Worm (Caenorhabditis elegans) whole organism, L4 larva: Measurements from ENCODE around the gene T22F3.2.
"Not testable (repeated sequence)": the region's sequence is repeated elsewhere in the genome, so short reads cannot be mapped to it uniquely, and the experiment has no call there.

Experiments
- R02D3.7 ChIP-seq: fragments of 150-350 bp; sonication (generic microtip); optimal IDR thresholded peaks from 3 replicates; lab custom pipeline; 2014; ENCODE audit warnings: missing biosample characterization, missing genetic modification characterization
- T20F7.1 ChIP-seq: fragments of 200-800 bp; sonication (Bioruptor generic); optimal IDR thresholded peaks from 2 replicates; lab custom pipeline; 2018; ENCODE audit warnings: mild to moderate bottlenecking, missing genetic modification characterization, missing compliant biosample characterization
- Y105C5A.15 ChIP-seq: fragments of 200-800 bp; sonication (Bioruptor generic); IDR thresholded peaks from 2 replicates; pipeline ENCODE4 v1.3.6; 2022; ENCODE audit warnings: missing genetic modification characterization, missing compliant biosample characterization
- Y48G9A.11 ChIP-seq: fragments of 200-800 bp; sonication (Bioruptor generic); IDR thresholded peaks from 2 replicates; pipeline ENCODE4 v1.3.6; 2022; ENCODE audit warnings: missing genetic modification reagents, missing genetic modification characterization, missing compliant biosample characterization
- ZK337.2 ChIP-seq: fragments of 200-800 bp; sonication (Bioruptor generic); IDR thresholded peaks from 2 replicates; pipeline ENCODE4 v1.3.6; 2022; ENCODE audit warnings: missing genetic modification reagents, missing genetic modification characterization, missing compliant biosample characterization
- aha-1 ChIP-seq: fragments of 150-350 bp; peaks from one replicate; lab custom pipeline; 2014; ENCODE audit warnings: missing biosample characterization, missing genetic modification characterization
- arid-1 ChIP-seq: fragments of 200-800 bp; sonication (Bioruptor generic); conservative IDR thresholded peaks from 2 replicates; pipeline ENCODE4 v1.3.6; 2022; ENCODE audit warnings: missing genetic modification reagents, missing genetic modification characterization, missing compliant biosample characterization
- ceh-82 ChIP-seq: sonication (generic microtip); optimal IDR thresholded peaks from 2 replicates; lab custom pipeline; 2017; ENCODE audit warnings: missing biosample characterization, missing genetic modification characterization
- ctbp-1 ChIP-seq: fragments of 200-800 bp; sonication (Bioruptor generic); IDR thresholded peaks from 2 replicates; pipeline ENCODE4 v1.3.6; 2022; ENCODE audit warnings: missing genetic modification reagents, missing genetic modification characterization, missing compliant biosample characterization
- daf-8 ChIP-seq: fragments of 200-800 bp; sonication (Bioruptor generic); IDR thresholded peaks from 2 replicates; pipeline ENCODE4 v1.3.6; 2022; ENCODE audit warnings: missing genetic modification characterization, missing compliant biosample characterization
- dmd-8 ChIP-seq: fragments of 200-800 bp; sonication (Bioruptor generic); IDR thresholded peaks from 2 replicates; pipeline ENCODE4 v1.3.6; 2022; ENCODE audit warnings: missing genetic modification characterization, missing compliant biosample characterization
- dpl-1 ChIP-seq: fragments of 150-350 bp; optimal IDR thresholded peaks from 2 replicates; lab custom pipeline; 2014; ENCODE audit warnings: missing biosample characterization, missing genetic modification reagents, missing genetic modification characterization
- egl-43 ChIP-seq: fragments of 200-800 bp; sonication (Bioruptor generic); IDR thresholded peaks from 2 replicates; pipeline ENCODE4 v1.3.6; 2022; ENCODE audit warnings: missing genetic modification reagents, missing genetic modification characterization, missing compliant biosample characterization
- fkh-10 ChIP-seq: fragments of 150-350 bp; optimal IDR thresholded peaks from 2 replicates; lab custom pipeline; 2014; ENCODE audit warnings: missing biosample characterization, missing genetic modification reagents, missing genetic modification characterization
- hlh-30 ChIP-seq: sonication (generic microtip); optimal IDR thresholded peaks from 2 replicates; lab custom pipeline; 2017; ENCODE audit warnings: antibody characterized with exemption, mild to moderate bottlenecking, missing genetic modification characterization, missing compliant biosample characterization; ENCODE audit not compliant: insufficient read depth
- jun-1 ChIP-seq: fragments of 150-350 bp; optimal IDR thresholded peaks from 2 replicates; lab custom pipeline; 2014; ENCODE audit warnings: missing biosample characterization, missing genetic modification reagents, missing genetic modification characterization
- lim-7 ChIP-seq: fragments of 200-800 bp; sonication (Bioruptor generic); IDR thresholded peaks from 2 replicates; pipeline ENCODE4 v1.3.6; 2022; ENCODE audit warnings: missing genetic modification characterization, missing compliant biosample characterization
- lin-13 ChIP-seq: fragments of 150-350 bp; optimal IDR thresholded peaks from 2 replicates; lab custom pipeline; 2014; ENCODE audit warnings: missing biosample characterization, missing genetic modification reagents, missing genetic modification characterization
- lin-39 ChIP-seq: fragments of 150-350 bp; optimal IDR thresholded peaks from 2 replicates; lab custom pipeline; 2014; ENCODE audit warnings: missing biosample characterization, missing genetic modification reagents, missing genetic modification characterization
- madf-5 ChIP-seq, 2 experiments: fragments of 200-800 bp; sonication (Bioruptor generic); IDR thresholded peaks; 2 replicates each; pipeline ENCODE4 v1.3.6; 2022; ENCODE audit warnings: missing compliant biosample characterization in 2 of 2, missing genetic modification characterization in 2 of 2
- madf-9 ChIP-seq: fragments of 200-800 bp; sonication (Bioruptor generic); conservative IDR thresholded peaks from 2 replicates; pipeline ENCODE4 v1.3.6; 2022; ENCODE audit warnings: missing genetic modification reagents, missing genetic modification characterization, missing compliant biosample characterization
- mdl-1 ChIP-seq, 2 experiments: fragments of 150-350 bp in 1 of 2; sonication (generic microtip) in 1 of 2; optimal IDR thresholded peaks; 2 replicates each; lab custom pipeline; 2014 to 2017; ENCODE audit warnings: missing biosample characterization in 2 of 2, missing genetic modification characterization in 2 of 2
- mdt-29 ChIP-seq: fragments of 200-800 bp; sonication (Bioruptor generic); IDR thresholded peaks from 2 replicates; pipeline ENCODE4 v1.3.6; 2022; ENCODE audit warnings: missing genetic modification reagents, missing genetic modification characterization, missing compliant biosample characterization
- mxl-2 ChIP-seq: fragments of 200-800 bp; sonication (Bioruptor generic); conservative IDR thresholded peaks from 2 replicates; pipeline ENCODE4 v1.3.6; 2022; ENCODE audit warnings: missing genetic modification reagents, missing genetic modification characterization, missing compliant biosample characterization
- mxl-3 ChIP-seq: fragments of 200-800 bp; sonication (Bioruptor generic); optimal IDR thresholded peaks from 2 replicates; lab custom pipeline; 2018; ENCODE audit warnings: mild to moderate bottlenecking, missing genetic modification characterization, missing compliant biosample characterization
- nhr-10 ChIP-seq: fragments of 150-350 bp; optimal IDR thresholded peaks from 2 replicates; lab custom pipeline; 2014; ENCODE audit warnings: missing biosample characterization, missing genetic modification characterization
- nhr-237 ChIP-seq: sonication (generic microtip); optimal IDR thresholded peaks from 2 replicates; lab custom pipeline; 2017; ENCODE audit warnings: missing biosample characterization, missing genetic modification characterization
- nhr-25 ChIP-seq: sonication (generic microtip); optimal IDR thresholded peaks from 2 replicates; lab custom pipeline; 2017; ENCODE audit warnings: missing genetic modification characterization, mild to moderate bottlenecking, missing compliant biosample characterization, antibody characterized with exemption, moderate library complexity, borderline replicate concordance; ENCODE audit not compliant: insufficient read depth
- nhr-77 ChIP-seq: fragments of 150-350 bp; optimal IDR thresholded peaks from 2 replicates; lab custom pipeline; 2014; ENCODE audit warnings: missing biosample characterization, missing genetic modification characterization
- pha-4 ChIP-seq, 2 experiments: fragments of 150-350 bp in 1 of 2; fragments of 200-800 bp in 1 of 2; sonication (Bioruptor generic) in 1 of 2; IDR thresholded peaks in 1 of 2; optimal IDR thresholded peaks in 1 of 2; 2 replicates each; pipeline versions ENCODE4 v1.3.6 to Lab custom; 2014 to 2022; ENCODE audit warnings: missing genetic modification characterization in 2 of 2, missing genetic modification reagents in 2 of 2, missing biosample characterization in 1 of 2, missing compliant biosample characterization in 1 of 2
- php-3 ChIP-seq: fragments of 200-800 bp; sonication (Bioruptor generic); IDR thresholded peaks from 2 replicates; pipeline ENCODE4 v1.3.6; 2022; ENCODE audit warnings: missing genetic modification reagents, missing genetic modification characterization, missing compliant biosample characterization
- rbr-2 ChIP-seq: sonication (generic microtip); optimal IDR thresholded peaks from 2 replicates; lab custom pipeline; 2016; ENCODE audit warnings: missing genotype, missing genetic modification characterization, missing compliant biosample characterization
- set-16 ChIP-seq: fragments of 200-800 bp; sonication (Bioruptor generic); IDR thresholded peaks from 2 replicates; pipeline ENCODE4 v1.3.6; 2022; ENCODE audit warnings: missing genetic modification reagents, missing genetic modification characterization, missing compliant biosample characterization
- snpc-4 ChIP-seq: fragments of 150-350 bp; optimal IDR thresholded peaks from 2 replicates; lab custom pipeline; 2014; ENCODE audit warnings: missing biosample characterization, missing genetic modification characterization
- vab-7 ChIP-seq: fragments of 200-800 bp; sonication (Bioruptor generic); IDR thresholded peaks from 2 replicates; pipeline ENCODE4 v1.3.6; 2022; ENCODE audit warnings: missing genetic modification reagents, missing genetic modification characterization, missing compliant biosample characterization

Gene T22F3.2

ce11 chrV:3557422-3557821, 29.0 kb upstream of the T22F3.2 start, which contains the start of gene grl-31:
Gene grl-31 (minus strand): TSS chrV:3557778.
- no peak for TF ChIP-seq nhr-77 (tag; lab: Kevin White, UChicago)
- TF ChIP-seq set-16 (GFP tag; lab: Robert Waterston, UW), result peak; percentile 51
- TF ChIP-seq R02D3.7 (tag; lab: Kevin White, UChicago), result no peak
- TF ChIP-seq lim-7 (GFP tag; lab: Robert Waterston, UW), result peak; percentile 21; the same call in 1 of the 2 replicates

- not testable (repeated sequence) for TF ChIP-seq madf-9 (GFP tag; lab: Robert Waterston, UW); mxl-2; Y105C5A.15 (GFP tag; lab: Robert Waterston, UW)
Measured at ce11 chrV:3558744-3559143, 27.7 kb upstream of the T22F3.2 start, which contains the start of gene T24A6.1. Gene T24A6.1 (plus strand): TSS chrV:3559044.

DNA sequence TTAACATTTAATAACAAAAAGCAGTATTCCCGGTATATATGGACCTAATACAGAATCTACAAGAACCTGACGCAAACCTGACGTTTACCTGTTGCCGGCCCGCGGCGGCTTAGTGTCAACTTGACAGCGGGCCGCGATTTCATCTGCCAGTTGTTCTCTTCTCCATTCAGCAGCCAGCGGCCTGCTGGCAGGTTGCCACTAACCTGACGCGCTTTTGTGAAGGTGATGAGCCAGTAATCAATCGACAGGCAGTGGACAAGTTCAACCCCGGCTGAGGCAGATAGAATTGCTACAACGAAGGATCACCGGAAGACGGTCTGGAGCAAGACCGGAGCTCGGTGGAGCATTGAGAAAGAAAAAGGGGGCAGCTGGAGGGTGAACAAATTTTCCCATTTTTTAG, 26.7 kb upstream of the T22F3.2 start:
- TF ChIP-seq set-16 (GFP tag; lab: Robert Waterston, UW), result peak; percentile 58; the same call in 1 of the 2 replicates

ce11 chrV:3562824-3563223, 23.6 kb upstream of the T22F3.2 start, which contains the start of gene T24A6.16:
Gene T24A6.16 (minus strand): TSS chrV:3562924.
- TF ChIP-seq hlh-30 (tag; lab: Kevin White, UChicago); lin-13 (GFP tag; lab: Kevin White, UChicago); nhr-237 (tag; lab: Kevin White, UChicago): not testable (repeated sequence)

- TF ChIP-seq rbr-2 (tag; lab: Kevin White, UChicago); mxl-2; nhr-25 (tag; lab: Kevin White, UChicago): not testable (repeated sequence)
Measured at ce11 chrV:3564335-3564734, 22.1 kb upstream of the T22F3.2 start, which contains the start of gene T24A6.17. Gene T24A6.17 (minus strand): TSS chrV:3564435.

- not testable (repeated sequence) for TF ChIP-seq jun-1 (tag; lab: Kevin White, UChicago); daf-8; dpl-1 (GFP tag; lab: Kevin White, UChicago)
Measured at ce11 chrV:3570695-3571094, 15.7 kb upstream of the T22F3.2 start, which contains the start of gene F40C5.2. Gene F40C5.2 (plus strand): TSS chrV:3570995.

DNA sequence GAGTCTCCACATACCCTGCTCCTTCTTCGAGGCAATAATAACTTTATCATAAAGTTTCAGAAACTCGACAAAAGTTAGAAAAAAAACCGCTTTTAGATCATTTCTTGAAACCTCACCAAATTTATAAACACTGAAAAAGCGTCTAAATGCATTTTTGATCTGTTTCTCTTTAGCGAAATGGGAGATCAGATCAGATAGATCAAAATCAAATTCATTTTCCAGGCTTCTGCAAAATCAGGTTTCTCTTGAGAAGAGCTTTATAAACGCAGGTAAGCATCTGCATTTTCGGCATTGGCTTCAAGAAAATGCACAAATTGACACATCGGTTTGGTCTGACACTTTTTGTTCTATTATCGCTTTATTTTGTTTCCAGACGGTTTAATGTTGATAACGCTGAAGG, 14.0 kb upstream of the T22F3.2 start, which contains the start of gene F40C5.1:
Gene F40C5.1 (plus strand): TSS at position 301 of the 400 bp plus-strand sequence.
- not testable (repeated sequence) for TF ChIP-seq fkh-10 (GFP tag; lab: Kevin White, UChicago); mdl-1 (tag; optimal IDR thresholded peaks at IDR 0.05; lab: Kevin White, UChicago); ctbp-1 (GFP tag; lab: Robert Waterston, UW)
- TF ChIP-seq, all 104 proteins: peak for 0; not testable (repeated sequence) for 104

DNA sequence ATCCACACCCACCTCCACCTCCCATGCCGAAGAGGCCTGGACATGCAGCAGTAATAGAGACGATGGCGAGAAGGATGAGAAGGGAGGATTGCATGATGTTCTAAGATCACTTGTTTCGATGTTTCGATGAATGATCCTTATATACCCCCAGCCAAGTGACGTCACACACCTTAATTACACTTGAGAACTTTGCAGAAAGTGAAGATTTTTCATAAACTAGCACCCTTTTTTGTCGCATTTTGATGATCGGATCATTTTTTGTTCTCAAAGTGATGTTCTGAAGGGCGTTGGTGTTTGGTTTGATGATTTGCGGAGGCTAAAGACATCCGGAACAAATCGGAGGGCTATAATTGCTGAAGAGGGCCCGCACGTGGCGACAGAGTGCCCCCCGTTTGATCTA, 10.7 kb upstream of the T22F3.2 start, which contains the start of gene grl-27:
Gene grl-27 (minus strand): TSS at position 101 of the 400 bp plus-strand sequence.
- TF ChIP-seq ZK337.2, result no peak
- no peak for TF ChIP-seq rbr-2 (tag; lab: Kevin White, UChicago)
- no peak for TF ChIP-seq lim-7 (GFP tag; lab: Robert Waterston, UW)
- no peak for TF ChIP-seq vab-7 (GFP tag; lab: Robert Waterston, UW)
- TF ChIP-seq nhr-10 (tag; lab: Kevin White, UChicago), result no peak
- no peak for TF ChIP-seq dmd-8 (GFP tag; lab: Robert Waterston, UW)
- TF ChIP-seq Y48G9A.11 (GFP tag; lab: Robert Waterston, UW), result no peak
- TF ChIP-seq snpc-4 (tag; lab: Kevin White, UChicago), result no peak
- TF ChIP-seq aha-1 (tag; lab: Kevin White, UChicago), result no peak
- TF ChIP-seq T20F7.1 (GFP tag; lab: Kevin White, UChicago), result no peak
- TF ChIP-seq egl-43 (GFP tag; lab: Robert Waterston, UW), result no peak
- no peak for TF ChIP-seq ceh-82
- TF ChIP-seq lin-39 (tag; lab: Kevin White, UChicago), result no peak
- no peak for TF ChIP-seq madf-5 (GFP tag; IDR thresholded peaks at IDR 0.05; lab: Robert Waterston, UW)
- TF ChIP-seq pha-4 (GFP tag; IDR thresholded peaks at IDR 0.05; lab: Robert Waterston, UW), result no peak
- TF ChIP-seq pha-4 (tag; optimal IDR thresholded peaks at IDR 0.05; lab: Kevin White, UChicago), result no peak
- no peak for TF ChIP-seq mdt-29
- no peak for TF ChIP-seq lin-13 (GFP tag; lab: Kevin White, UChicago)
- no peak for TF ChIP-seq php-3
- TF ChIP-seq arid-1 (GFP tag; lab: Robert Waterston, UW), result no peak
- TF ChIP-seq mxl-3 (GFP tag; lab: Kevin White, UChicago), result no peak
